Worm (Caenorhabditis elegans) whole organism, late embryonic: ENCODE results near the gene T28C12.6.

ENCODE experiments used
- ceh-22 ChIP-seq: sonication (generic microtip); optimal IDR thresholded peaks from 2 replicates; lab custom pipeline; 2017; ENCODE audit warnings: missing biosample characterization, missing genetic modification characterization
- dmd-4 ChIP-seq: sonication (generic microtip); optimal IDR thresholded peaks from 2 replicates; lab custom pipeline; 2016; ENCODE audit warnings: borderline replicate concordance, missing genetic modification characterization, missing compliant biosample characterization
- elt-2 ChIP-seq: sonication (generic microtip); optimal IDR thresholded peaks from 2 replicates; lab custom pipeline; 2016; ENCODE audit warnings: missing genetic modification reagents, missing genetic modification characterization, missing compliant biosample characterization
- hlh-30 ChIP-seq: sonication (generic microtip); optimal IDR thresholded peaks from 2 replicates; lab custom pipeline; 2017; ENCODE audit warnings: antibody characterized with exemption, missing genetic modification characterization, missing compliant biosample characterization; ENCODE audit not compliant: insufficient read depth
- hlh-8 ChIP-seq: sonication (generic microtip); optimal IDR thresholded peaks from 2 replicates; lab custom pipeline; 2016; ENCODE audit warnings: missing genotype, missing genetic modification characterization, missing compliant biosample characterization
- lim-6 ChIP-seq: sonication (generic microtip); optimal IDR thresholded peaks from 2 replicates; lab custom pipeline; 2016; ENCODE audit warnings: missing genetic modification characterization, missing compliant biosample characterization
- nhr-11 ChIP-seq: fragments of 150-350 bp; optimal IDR thresholded peaks from 2 replicates; lab custom pipeline; 2014; ENCODE audit warnings: missing biosample characterization, missing genetic modification characterization
- sox-4 ChIP-seq: sonication (generic microtip); optimal IDR thresholded peaks from 2 replicates; lab custom pipeline; 2017; ENCODE audit warnings: mild to moderate bottlenecking, missing genetic modification characterization, inconsistent platforms, missing compliant biosample characterization
- tbx-2 ChIP-seq: sonication (generic microtip); optimal IDR thresholded peaks from 2 replicates; lab custom pipeline; 2016; ENCODE audit warnings: missing genetic modification characterization, missing compliant biosample characterization
- zip-5 ChIP-seq: sonication (generic microtip); optimal IDR thresholded peaks from 2 replicates; lab custom pipeline; 2016; ENCODE audit warnings: missing genetic modification characterization, missing compliant biosample characterization

DNA sequence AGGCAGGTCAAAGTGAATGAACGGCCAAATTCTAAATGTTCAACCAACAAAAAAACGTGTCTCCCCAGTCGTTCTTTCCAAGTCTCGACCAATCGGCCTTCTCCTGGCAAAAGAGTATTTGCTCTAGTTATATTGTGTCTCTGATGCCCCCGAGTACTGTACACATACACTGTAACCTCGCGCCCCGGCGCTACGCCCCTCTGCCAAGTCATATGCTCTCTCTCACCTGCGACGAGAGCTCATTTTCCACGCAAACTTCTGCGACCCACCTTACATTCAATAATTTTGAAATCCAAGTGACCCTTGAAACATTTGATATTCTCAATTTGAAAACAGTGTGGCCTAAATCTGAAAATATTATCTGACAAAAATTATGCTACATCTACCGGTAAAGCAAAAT, 21.3 kb upstream of the T28C12.6 start:
- TF ChIP-seq hlh-30 (tag; lab: Kevin White, UChicago) (no peak), dmd-4 (tag; lab: Kevin White, UChicago) (no peak), sox-4 (tag; lab: Kevin White, UChicago) (no peak), zip-5 (tag; lab: Kevin White, UChicago) (no peak), hlh-8 (tag; lab: Kevin White, UChicago) (no peak), lim-6 (tag; lab: Kevin White, UChicago) (no peak), nhr-11 (tag; lab: Kevin White, UChicago) (no peak), tbx-2 (tag; lab: Kevin White, UChicago) (no peak), elt-2 (tag; lab: Kevin White, UChicago) (no peak), ceh-22 (tag; lab: Kevin White, UChicago) (no peak)
